Fruit fly (Drosophila melanogaster) whole organism, embryonic: ENCODE measurements around the gene CG15170.
A peak's percentile ranks its signal among the peaks of the same experiment; 100 is the strongest.

Experiments used
- Adf1 ChIP-seq: fragments of 200-800 bp; sonication (Bioruptor generic); IDR thresholded peaks from 2 replicates; pipeline ENCODE4 v1.3.6; 2022; ENCODE audit warnings: missing biosample characterization, missing genetic modification characterization
- Antp ChIP-seq: fragments of 200-800 bp; sonication (Bioruptor generic); optimal IDR thresholded peaks from 3 replicates; lab custom pipeline; 2016; ENCODE audit warnings: missing biosample characterization, missing genetic modification characterization
- B-H1 ChIP-seq: fragments of 200-800 bp; sonication (Bioruptor generic); IDR thresholded peaks from 3 replicates; pipeline ENCODE4 v1.3.6; 2022; ENCODE audit warnings: missing biosample characterization, missing genetic modification characterization
- B-H2 ChIP-seq: fragments of 200-800 bp; sonication (Bioruptor generic); optimal IDR thresholded peaks from 2 replicates; lab custom pipeline; 2018; ENCODE audit warnings: missing biosample characterization, mild to moderate bottlenecking, missing genetic modification characterization
- CG12299 ChIP-seq: fragments of 200-800 bp; sonication (Bioruptor generic); optimal IDR thresholded peaks from 2 replicates; lab custom pipeline; 2018; ENCODE audit warnings: missing biosample characterization, mild to moderate bottlenecking, missing genetic modification characterization
- CG13123 ChIP-seq: fragments of 200-800 bp; sonication (Bioruptor generic); optimal IDR thresholded peaks from 2 replicates; lab custom pipeline; 2016; ENCODE audit warnings: missing biosample characterization, missing genetic modification characterization
- CG14667 ChIP-seq: fragments of 200-800 bp; sonication (Bioruptor generic); IDR thresholded peaks from 2 replicates; pipeline ENCODE4 v1.3.6; 2022; ENCODE audit warnings: missing biosample characterization, missing genetic modification characterization
- CG1792 ChIP-seq: fragments of 200-800 bp; sonication (Bioruptor generic); optimal IDR thresholded peaks from 2 replicates; lab custom pipeline; 2016; ENCODE audit warnings: missing biosample characterization, missing genetic modification characterization
- CG1832 ChIP-seq: fragments of 200-800 bp; sonication (Bioruptor generic); optimal IDR thresholded peaks from 2 replicates; lab custom pipeline; 2017; ENCODE audit warnings: missing biosample characterization, mild to moderate bottlenecking, missing genetic modification characterization, inconsistent platforms
- CG2199 ChIP-seq: fragments of 200-800 bp; sonication (Bioruptor generic); IDR thresholded peaks from 3 replicates; pipeline ENCODE4 v1.3.6; 2022; ENCODE audit warnings: missing biosample characterization, missing genetic modification characterization
- CG2202 ChIP-seq: fragments of 200-800 bp; sonication (Bioruptor generic); optimal IDR thresholded peaks from 2 replicates; lab custom pipeline; 2018; ENCODE audit warnings: missing biosample characterization, mild to moderate bottlenecking, missing genetic modification characterization
- CG30403 ChIP-seq: fragments of 200-800 bp; sonication (Bioruptor generic); optimal IDR thresholded peaks from 3 replicates; lab custom pipeline; 2016; ENCODE audit warnings: missing biosample characterization, missing genetic modification characterization
- CG33557 ChIP-seq: fragments of 200-800 bp; sonication (Bioruptor generic); optimal IDR thresholded peaks from 2 replicates; lab custom pipeline; 2019; ENCODE audit warnings: missing biosample characterization, mild to moderate bottlenecking, missing genetic modification characterization, moderate library complexity
- CG43689 ChIP-seq: fragments of 200-800 bp; sonication (Bioruptor generic); IDR thresholded peaks from 2 replicates; pipeline ENCODE4 v1.3.6; 2022; ENCODE audit warnings: missing biosample characterization, missing genetic modification characterization
- CG4404 ChIP-seq: fragments of 200-800 bp; sonication (Bioruptor generic); IDR thresholded peaks from 2 replicates; pipeline ENCODE4 v1.3.6; 2022; ENCODE audit warnings: missing biosample characterization, missing genetic modification characterization
- CG4730 ChIP-seq: fragments of 200-800 bp; sonication (Bioruptor generic); IDR thresholded peaks from 2 replicates; pipeline ENCODE4 v1.3.6; 2022; ENCODE audit warnings: missing biosample characterization, missing genetic modification characterization
- CG6175 ChIP-seq: fragments of 200-800 bp; sonication (Bioruptor generic); IDR thresholded peaks from 3 replicates; pipeline ENCODE4 v1.3.6; 2022; ENCODE audit warnings: missing biosample characterization, missing genetic modification characterization
- CG6654 ChIP-seq: fragments of 200-800 bp; sonication (Bioruptor generic); optimal IDR thresholded peaks from 2 replicates; lab custom pipeline; 2017; ENCODE audit warnings: missing biosample characterization, mild to moderate bottlenecking, missing genetic modification characterization
- CG6791 ChIP-seq: fragments of 200-800 bp; sonication (Bioruptor generic); IDR thresholded peaks from 3 replicates; pipeline ENCODE4 v1.3.6; 2022; ENCODE audit warnings: missing biosample characterization, missing genetic modification characterization; ENCODE audit not compliant: partially characterized antibody
- CG7357 ChIP-seq: fragments of 200-800 bp; sonication (Bioruptor generic); IDR thresholded peaks from 3 replicates; pipeline ENCODE4 v1.3.6; 2022; ENCODE audit warnings: missing biosample characterization, missing genetic modification characterization
- CrebB ChIP-seq: fragments of 200-800 bp; sonication (Bioruptor generic); optimal IDR thresholded peaks from 3 replicates; lab custom pipeline; 2018; ENCODE audit warnings: missing biosample characterization, mild to moderate bottlenecking, missing genetic modification characterization
- Doc2 ChIP-seq: fragments of 200-800 bp; sonication (Bioruptor generic); IDR thresholded peaks from 2 replicates; pipeline ENCODE4 v1.3.6; 2022; ENCODE audit warnings: missing biosample characterization, missing genetic modification characterization
- Dp ChIP-seq: fragments of 200-800 bp; sonication (Bioruptor generic); optimal IDR thresholded peaks from 2 replicates; lab custom pipeline; 2018; ENCODE audit warnings: missing biosample characterization, mild to moderate bottlenecking, missing genetic modification characterization, moderate library complexity
- Hmr ChIP-seq: fragments of 200-800 bp; sonication (Bioruptor generic); optimal IDR thresholded peaks from 3 replicates; lab custom pipeline; 2017; ENCODE audit warnings: mild to moderate bottlenecking, missing biosample characterization, missing genetic modification reagents, missing genetic modification characterization
- Hmx ChIP-seq: fragments of 200-800 bp; sonication (Bioruptor generic); optimal IDR thresholded peaks from 2 replicates; lab custom pipeline; 2016; ENCODE audit warnings: missing biosample characterization, missing genetic modification characterization
- Lpt ChIP-seq: fragments of >200 bp; optimal IDR thresholded peaks from 2 replicates; lab custom pipeline; 2018; ENCODE audit warnings: missing biosample characterization, missing genetic modification characterization
- MBD-R2 ChIP-seq: fragments of 200-800 bp; sonication (Bioruptor generic); IDR thresholded peaks from 2 replicates; pipeline ENCODE4 v1.3.6; 2022; ENCODE audit warnings: missing biosample characterization, missing genetic modification characterization
- Max ChIP-seq: fragments of 200-800 bp; sonication (Bioruptor generic); optimal IDR thresholded peaks from 2 replicates; lab custom pipeline; 2016; ENCODE audit warnings: missing biosample characterization, mild to moderate bottlenecking, missing genetic modification characterization
- Med ChIP-seq: fragments of 200-800 bp; sonication (Bioruptor generic); peaks from one replicate; lab custom pipeline; 2016; ENCODE audit warnings: missing biosample characterization, missing genetic modification characterization, mild to moderate bottlenecking, inconsistent platforms, moderate library complexity
- ac ChIP-seq: fragments of 200-800 bp; sonication (Bioruptor generic); optimal IDR thresholded peaks from 3 replicates; lab custom pipeline; 2017; ENCODE audit warnings: missing biosample characterization, mild to moderate bottlenecking, missing genetic modification characterization
- amos ChIP-seq: fragments of 200-800 bp; sonication (Bioruptor generic); IDR thresholded peaks from 2 replicates; pipeline ENCODE4 v1.3.6; 2022; ENCODE audit warnings: missing biosample characterization, missing genetic modification characterization; ENCODE audit not compliant: partially characterized antibody
- bcd ChIP-seq: fragments of 200-800 bp; sonication (Bioruptor generic); optimal IDR thresholded peaks from 2 replicates; lab custom pipeline; 2017; ENCODE audit warnings: missing biosample characterization, mild to moderate bottlenecking, missing genetic modification characterization
- bsh ChIP-seq, 2 experiments: fragments of 200-800 bp; sonication (Bioruptor generic); optimal IDR thresholded peaks; 2 replicates each; lab custom pipeline; 2017 to 2018; ENCODE audit warnings: mild to moderate bottlenecking in 2 of 2, missing biosample characterization in 2 of 2, missing genetic modification characterization in 2 of 2, moderate library complexity in 1 of 2
- dan ChIP-seq: fragments of 200-800 bp; sonication (Bioruptor generic); IDR thresholded peaks from 2 replicates; pipeline ENCODE4 v1.3.6; 2022; ENCODE audit warnings: missing biosample characterization, missing genetic modification characterization
- dimm ChIP-seq: fragments of 200-800 bp; sonication (Bioruptor generic); IDR thresholded peaks from 2 replicates; pipeline ENCODE4 v1.3.6; 2022; ENCODE audit warnings: missing biosample characterization, missing genetic modification characterization
- dmrt99B ChIP-seq: fragments of 200-800 bp; sonication (Bioruptor generic); optimal IDR thresholded peaks from 2 replicates; lab custom pipeline; 2018; ENCODE audit warnings: missing biosample characterization, mild to moderate bottlenecking, missing genetic modification characterization, moderate library complexity
- ems ChIP-seq: fragments of 200-800 bp; sonication (Bioruptor generic); optimal IDR thresholded peaks from 3 replicates; lab custom pipeline; 2016; ENCODE audit warnings: missing biosample characterization, missing genetic modification characterization
- fru ChIP-seq: fragments of >200 bp; optimal IDR thresholded peaks from 2 replicates; lab custom pipeline; 2017
- gsb ChIP-seq: fragments of 200-800 bp; sonication (Bioruptor generic); IDR thresholded peaks from 2 replicates; pipeline ENCODE4 v1.3.6; 2022; ENCODE audit warnings: missing biosample characterization, missing genetic modification characterization
- her ChIP-seq: fragments of 200-800 bp; sonication (Bioruptor generic); optimal IDR thresholded peaks from 2 replicates; lab custom pipeline; 2016; ENCODE audit warnings: missing biosample characterization, missing genetic modification characterization
- lola ChIP-seq, 3 experiments: fragments of >200 bp in 2 of 3; fragments of 200-800 bp in 1 of 3; sonication (Bioruptor generic) in 1 of 3; optimal IDR thresholded peaks; 2 replicates each; lab custom pipeline; 2017 to 2019; ENCODE audit warnings: missing biosample characterization in 3 of 3, missing genetic modification characterization in 3 of 3, mild to moderate bottlenecking in 1 of 3, moderate library complexity in 1 of 3
- otp ChIP-seq: fragments of 200-800 bp; sonication (Bioruptor generic); IDR thresholded peaks from 3 replicates; pipeline ENCODE4, ENCODE4 v1.3.6; 2022; ENCODE audit warnings: missing biosample characterization, missing genetic modification characterization
- ro ChIP-seq: fragments of 200-800 bp; sonication (Bioruptor generic); IDR thresholded peaks from 2 replicates; pipeline ENCODE4 v1.3.6; 2022; ENCODE audit warnings: missing biosample characterization, missing genetic modification characterization
- sob ChIP-seq: fragments of 200-800 bp; sonication (Bioruptor generic); IDR thresholded peaks from 2 replicates; pipeline ENCODE4 v1.3.6; 2022; ENCODE audit warnings: missing biosample characterization, missing genetic modification characterization
- sr ChIP-seq: fragments of 200-800 bp; sonication (Bioruptor generic); IDR thresholded peaks from 3 replicates; pipeline ENCODE4 v1.3.6; 2022; ENCODE audit warnings: missing biosample characterization, missing genetic modification characterization
- stwl ChIP-seq: fragments of 200-800 bp; sonication (Bioruptor generic); optimal IDR thresholded peaks from 3 replicates; lab custom pipeline; 2018; ENCODE audit warnings: missing biosample characterization, mild to moderate bottlenecking, missing genetic modification characterization, moderate library complexity
- toy ChIP-seq: fragments of 200-800 bp; sonication (Bioruptor generic); IDR thresholded peaks from 2 replicates; pipeline ENCODE4 v1.3.6; 2022; ENCODE audit warnings: missing biosample characterization, missing genetic modification characterization
- vnd ChIP-seq: fragments of 200-800 bp; sonication (Bioruptor generic); IDR thresholded peaks from 3 replicates; pipeline ENCODE4 v1.3.6; 2022; ENCODE audit warnings: missing biosample characterization, missing genetic modification characterization; ENCODE audit not compliant: partially characterized antibody
- wdn ChIP-seq: fragments of 200-800 bp; sonication (Bioruptor generic); IDR thresholded peaks from 2 replicates; pipeline ENCODE4 v1.3.6; 2022; ENCODE audit warnings: missing biosample characterization, missing genetic modification characterization
- zfh2 ChIP-seq: fragments of 200-800 bp; sonication (Bioruptor generic); optimal IDR thresholded peaks from 2 replicates; lab custom pipeline; 2016; ENCODE audit warnings: missing biosample characterization, missing genetic modification characterization

Gene CG15170

DNA sequence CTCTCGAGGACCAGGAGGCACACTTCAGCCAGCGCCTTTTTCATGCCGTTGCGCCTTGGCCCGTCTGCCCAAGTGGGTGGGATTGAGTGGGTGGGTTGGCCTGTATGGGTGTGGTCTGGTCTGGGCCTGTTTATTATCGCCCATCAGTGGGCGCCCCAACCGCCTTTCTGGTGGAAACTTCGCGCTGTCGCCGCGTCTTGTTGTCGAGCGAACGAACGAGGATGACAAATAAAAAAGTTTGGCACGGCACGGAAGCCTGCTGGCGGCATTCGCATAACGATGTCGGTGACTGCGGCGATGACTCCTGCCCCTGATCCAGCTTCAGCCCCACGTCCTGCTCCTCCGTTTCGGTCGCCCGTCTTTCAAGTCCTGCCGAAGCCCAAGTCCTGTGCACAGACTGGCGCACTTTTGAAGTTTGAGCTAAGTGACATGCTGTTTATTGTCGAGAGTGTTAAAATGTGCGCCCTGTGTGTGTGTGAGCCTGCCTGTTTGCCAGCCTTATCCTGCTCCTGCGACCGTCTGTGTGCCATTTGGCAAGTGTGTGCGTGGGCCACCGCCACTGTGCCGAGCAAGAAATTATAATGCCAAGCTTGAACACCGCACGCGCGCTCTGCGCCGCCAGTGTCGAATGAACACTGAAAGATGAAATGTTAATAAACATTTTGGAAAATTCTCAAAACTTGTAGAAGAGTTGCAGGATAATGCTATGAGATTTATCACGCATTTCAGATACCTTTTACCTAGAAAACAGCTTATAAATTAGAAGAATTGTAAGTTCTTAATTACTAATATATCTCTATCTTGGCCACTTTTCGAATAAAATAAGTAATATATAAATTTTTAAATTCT lies 24.2 kb upstream of the CG15170 start (continued):
- TF ChIP-seq ro (GFP tag; lab: Robert Waterston, UW) (no peak), her (GFP tag; lab: Kevin White, UChicago) (no peak), CG4730 (peak; percentile 16; the same call in 1 of the 2 replicates), CrebB (tag; lab: Kevin White, UChicago) (peak; percentile 21), Doc2 (GFP tag; lab: Robert Waterston, UW) (no peak), zfh2 (peak; percentile 10), CG14667 (peak; percentile 33; the same call in 1 of the 2 replicates), dimm (GFP tag; lab: Robert Waterston, UW) (no peak), CG1792 (no peak), bsh (GFP tag; optimal IDR thresholded peaks at IDR 0.05; lab: Kevin White, UChicago) (peak in 1 of 2 experiments; percentile 73), Lpt (GFP tag; lab: Kevin White, UChicago) (no peak), CG13123 (GFP tag; lab: Kevin White, UChicago) (peak; percentile 30), B-H2 (GFP tag; lab: Kevin White, UChicago) (peak; percentile 66), Max (peak; percentile 36), Med (GFP tag; lab: Kevin White, UChicago) (peak; percentile 65), CG43689 (GFP tag; lab: Robert Waterston, UW) (no peak), CG6654 (GFP tag; lab: Kevin White, UChicago) (no peak), MBD-R2 (GFP tag; lab: Robert Waterston, UW) (no peak), dan (GFP tag; lab: Robert Waterston, UW) (no peak), ac (no peak), bcd (peak; percentile 80), CG12299 (peak; percentile 74), CG6175 (GFP tag; lab: Robert Waterston, UW) (no peak), Hmx (GFP tag; lab: Kevin White, UChicago) (no peak), ems (no peak), CG1832 (GFP tag; lab: Kevin White, UChicago) (no peak), otp (no peak), toy (GFP tag; lab: Robert Waterston, UW) (no peak), stwl (no peak), vnd (GFP tag; lab: Robert Waterston, UW) (0 out of 3 replicates have a peak, but pooled peaks have one; percentile 29), wdn (GFP tag; lab: Robert Waterston, UW) (peak; percentile 42; the same call in 1 of the 2 replicates), CG2199 (GFP tag; lab: Robert Waterston, UW) (no peak), lola (GFP tag; optimal IDR thresholded peaks at IDR 0.05; lab: Kevin White, UChicago) (peak in 1 of 3 experiments; percentile 46), fru (no peak), dmrt99B (tag; lab: Kevin White, UChicago) (peak; percentile 88), B-H1 (GFP tag; lab: Robert Waterston, UW) (no peak), CG6791 (no peak), sr (GFP tag; lab: Robert Waterston, UW) (no peak), CG7357 (GFP tag; lab: Robert Waterston, UW) (peak; percentile 60; the same call in 1 of the 3 replicates), CG2202 (tag; lab: Kevin White, UChicago) (no peak), CG4404 (GFP tag; lab: Robert Waterston, UW) (peak; percentile 36; the same call in 1 of the 2 replicates), Hmr (peak; percentile 91), gsb (GFP tag; lab: Robert Waterston, UW) (no peak), Dp (no peak), CG30403 (GFP tag; lab: Kevin White, UChicago) (peak; percentile 73), Adf1 (GFP tag; lab: Robert Waterston, UW) (no peak), amos (GFP tag; lab: Robert Waterston, UW) (no peak), CG33557 (GFP tag; lab: Kevin White, UChicago) (no peak), Antp (GFP tag; lab: Kevin White, UChicago) (no peak), sob (GFP tag; lab: Robert Waterston, UW) (peak; percentile 67)
